Worm (Caenorhabditis elegans) whole organism, L3 larva: Measurements from ENCODE around the gene ZK380.4.

Experiments used
- aly-2 ChIP-seq: fragments of 150-350 bp; optimal IDR thresholded peaks from 2 replicates; lab custom pipeline; 2014; ENCODE audit warnings: missing biosample characterization, missing genetic modification characterization
- ama-1 ChIP-seq: fragments of 150-350 bp; optimal IDR thresholded peaks from 2 replicates; lab custom pipeline; 2018
- ceh-16 ChIP-seq: sonication (generic microtip); optimal IDR thresholded peaks from 2 replicates; lab custom pipeline; 2017; ENCODE audit warnings: missing biosample characterization, missing genetic modification characterization
- ceh-28 ChIP-seq: fragments of 150-350 bp; optimal IDR thresholded peaks from 2 replicates; lab custom pipeline; 2014; ENCODE audit warnings: missing biosample characterization, missing genetic modification reagents, missing genetic modification characterization
- ceh-82 ChIP-seq: fragments of 150-350 bp; optimal IDR thresholded peaks from 2 replicates; lab custom pipeline; 2014; ENCODE audit warnings: missing biosample characterization, missing genetic modification characterization
- daf-12 ChIP-seq: fragments of 150-350 bp; optimal IDR thresholded peaks from 2 replicates; lab custom pipeline; 2014; ENCODE audit warnings: missing biosample characterization, missing genetic modification reagents, missing genetic modification characterization
- egl-5 ChIP-seq: fragments of 150-350 bp; optimal IDR thresholded peaks from 2 replicates; lab custom pipeline; 2017; ENCODE audit warnings: missing biosample characterization, missing genetic modification reagents, missing genetic modification characterization, inconsistent platforms
- elt-1 ChIP-seq: fragments of 150-350 bp; optimal IDR thresholded peaks from 2 replicates; lab custom pipeline; 2014; ENCODE audit warnings: missing biosample characterization, missing genetic modification characterization
- elt-2 ChIP-seq: sonication (generic microtip); optimal IDR thresholded peaks from 2 replicates; lab custom pipeline; 2016; ENCODE audit warnings: missing genetic modification reagents, mild to moderate bottlenecking, missing genetic modification characterization, missing compliant biosample characterization
- elt-3 ChIP-seq, 3 experiments: fragments of 150-350 bp in 1 of 3; sonication (generic microtip) in 2 of 3; optimal IDR thresholded peaks; 2 replicates in 2 of 3; 4 replicates in 1 of 3; lab custom pipeline; 2014 to 2017; ENCODE audit warnings: missing biosample characterization in 3 of 3, missing genetic modification characterization in 3 of 3
- eor-1 ChIP-seq, 2 experiments: fragments of 150-350 bp; optimal IDR thresholded peaks; 2 replicates each; lab custom pipeline; 2014 to 2018; ENCODE audit warnings: missing biosample characterization in 2 of 2, missing genetic modification characterization in 2 of 2
- fkh-10 ChIP-seq: sonication (generic microtip); optimal IDR thresholded peaks from 2 replicates; lab custom pipeline; 2017; ENCODE audit warnings: missing biosample characterization, missing genetic modification reagents, missing genetic modification characterization
- fkh-2 ChIP-seq: fragments of 150-350 bp; optimal IDR thresholded peaks from 2 replicates; lab custom pipeline; 2014; ENCODE audit warnings: missing biosample characterization, missing genetic modification reagents, missing genetic modification characterization
- fos-1 ChIP-seq: fragments of 150-350 bp; optimal IDR thresholded peaks from 2 replicates; lab custom pipeline; 2014; ENCODE audit warnings: missing biosample characterization, missing genetic modification characterization
- hmg-11 ChIP-seq: sonication (generic microtip); optimal IDR thresholded peaks from 2 replicates; lab custom pipeline; 2016; ENCODE audit warnings: missing genetic modification characterization, missing compliant biosample characterization
- lin-15B ChIP-seq: fragments of 150-350 bp; optimal IDR thresholded peaks from 2 replicates; lab custom pipeline; 2014; ENCODE audit warnings: missing biosample characterization, missing genetic modification characterization
- lin-39 ChIP-seq: fragments of 150-350 bp; optimal IDR thresholded peaks from 2 replicates; lab custom pipeline; 2018; ENCODE audit warnings: missing biosample characterization, missing genetic modification reagents, missing genetic modification characterization
- mdl-1 ChIP-seq: fragments of 150-350 bp; optimal IDR thresholded peaks from 2 replicates; lab custom pipeline; 2014; ENCODE audit warnings: missing biosample characterization, missing genetic modification characterization
- nfya-1 ChIP-seq: sonication (generic microtip); optimal IDR thresholded peaks from 2 replicates; lab custom pipeline; 2017; ENCODE audit warnings: missing genetic modification characterization, mild to moderate bottlenecking, missing compliant biosample characterization, antibody characterized with exemption, moderate library complexity; ENCODE audit not compliant: insufficient read depth
- nhr-11 ChIP-seq: fragments of 150-350 bp; optimal IDR thresholded peaks from 2 replicates; lab custom pipeline; 2014; ENCODE audit warnings: missing biosample characterization, missing genetic modification characterization
- nhr-23 ChIP-seq: fragments of 150-350 bp; optimal IDR thresholded peaks from 2 replicates; lab custom pipeline; 2014; ENCODE audit warnings: missing biosample characterization, missing genetic modification reagents, missing genetic modification characterization
- nhr-237 ChIP-seq: fragments of 150-350 bp; optimal IDR thresholded peaks from 2 replicates; lab custom pipeline; 2014; ENCODE audit warnings: missing biosample characterization, missing genetic modification characterization
- nhr-43 ChIP-seq: sonication (generic microtip); optimal IDR thresholded peaks from 2 replicates; lab custom pipeline; 2016; ENCODE audit warnings: mild to moderate bottlenecking, missing genetic modification characterization, missing compliant biosample characterization; ENCODE audit not compliant: poor library complexity, severe bottlenecking
- nhr-67 ChIP-seq: fragments of 150-350 bp; optimal IDR thresholded peaks from 2 replicates; lab custom pipeline; 2014; ENCODE audit warnings: missing biosample characterization, missing genetic modification characterization
- nhr-77 ChIP-seq: fragments of 150-350 bp; optimal IDR thresholded peaks from 2 replicates; lab custom pipeline; 2014; ENCODE audit warnings: missing biosample characterization, missing genetic modification characterization
- pha-4 ChIP-seq: fragments of 150-350 bp; optimal IDR thresholded peaks from 2 replicates; lab custom pipeline; 2014; ENCODE audit warnings: missing biosample characterization, missing genetic modification reagents, missing genetic modification characterization
- pqm-1 ChIP-seq: fragments of 150-350 bp; optimal IDR thresholded peaks from 2 replicates; lab custom pipeline; 2017; ENCODE audit warnings: missing biosample characterization, missing genetic modification characterization, inconsistent platforms
- sea-2 ChIP-seq: fragments of 150-350 bp; sonication (generic microtip); optimal IDR thresholded peaks from 4 replicates; lab custom pipeline; 2014; ENCODE audit warnings: missing biosample characterization, missing genetic modification reagents, missing genetic modification characterization
- skn-1 ChIP-seq: fragments of 150-350 bp; optimal IDR thresholded peaks from 2 replicates; lab custom pipeline; 2014; ENCODE audit warnings: missing biosample characterization, missing genetic modification characterization
- snpc-4 ChIP-seq: fragments of 150-350 bp; optimal IDR thresholded peaks from 2 replicates; lab custom pipeline; 2014; ENCODE audit warnings: missing biosample characterization, missing genetic modification characterization
- tbx-2 ChIP-seq: sonication (generic microtip); optimal IDR thresholded peaks from 2 replicates; lab custom pipeline; 2016; ENCODE audit warnings: mild to moderate bottlenecking, missing genetic modification characterization, missing compliant biosample characterization
- unc-62 ChIP-seq: fragments of 150-350 bp; sonication (generic microtip); optimal IDR thresholded peaks from 4 replicates; lab custom pipeline; 2014; ENCODE audit warnings: missing biosample characterization, missing genetic modification reagents, missing genetic modification characterization
- zag-1 ChIP-seq: fragments of 150-350 bp; optimal IDR thresholded peaks from 2 replicates; lab custom pipeline; 2014; ENCODE audit warnings: missing biosample characterization, missing genetic modification characterization
- ztf-11 ChIP-seq: fragments of 150-350 bp; optimal IDR thresholded peaks from 2 replicates; lab custom pipeline; 2014; ENCODE audit warnings: missing biosample characterization, missing genetic modification characterization
- ztf-4 ChIP-seq: fragments of 150-350 bp; optimal IDR thresholded peaks from 2 replicates; lab custom pipeline; 2014; ENCODE audit warnings: missing biosample characterization, missing genetic modification characterization

The ZK380.4 gene

ce11 chrX:1678021-1678420 is 26.2 kb upstream of the ZK380.4 start, which contains the start of gene fbxa-170:
Gene fbxa-170, minus strand, starts transcription at chrX:1678121.
- TF ChIP-seq eor-1 (tag; optimal IDR thresholded peaks at IDR 0.05; lab: Kevin White, UChicago): no peak
- TF ChIP-seq skn-1 (tag; lab: Kevin White, UChicago): no peak

- TF ChIP-seq nhr-43 (tag; lab: Kevin White, UChicago): no peak
- TF ChIP-seq snpc-4 (tag; lab: Kevin White, UChicago): no peak
- no peak for TF ChIP-seq unc-62 (GFP tag; lab: Kevin White, UChicago)
- TF ChIP-seq tbx-2 (tag; lab: Kevin White, UChicago): no peak
- TF ChIP-seq ama-1: no peak
- no peak for TF ChIP-seq fos-1 (tag; lab: Kevin White, UChicago)
- no peak for TF ChIP-seq skn-1 (tag; lab: Kevin White, UChicago)
- no peak for TF ChIP-seq nhr-23 (tag; lab: Kevin White, UChicago)
- TF ChIP-seq ztf-11 (tag; lab: Kevin White, UChicago): no peak
- TF ChIP-seq egl-5 (tag; lab: Kevin White, UChicago): no peak
- TF ChIP-seq nhr-77 (tag; lab: Kevin White, UChicago): no peak
- TF ChIP-seq hmg-11 (tag; lab: Kevin White, UChicago): no peak
Measured at ce11 chrX:1675879-1676278, 24.1 kb upstream of the ZK380.4 start.

ce11 chrX:1674056-1674455 is 22.3 kb upstream of the ZK380.4 start, which contains the start of gene tbx-31:
Gene tbx-31, minus strand, starts transcription at chrX:1674156.
- no peak for TF ChIP-seq ztf-4
- no peak for TF ChIP-seq egl-5 (tag; lab: Kevin White, UChicago)
- TF ChIP-seq ceh-16 (tag; lab: Kevin White, UChicago): no peak
- no peak for TF ChIP-seq nhr-23 (tag; lab: Kevin White, UChicago)
- TF ChIP-seq daf-12 (tag; lab: Kevin White, UChicago): no peak
- TF ChIP-seq sea-2 (GFP tag; lab: Kevin White, UChicago): no peak
- TF ChIP-seq nhr-237 (tag; lab: Kevin White, UChicago): no peak
- no peak for TF ChIP-seq ama-1
- TF ChIP-seq hmg-11 (tag; lab: Kevin White, UChicago): no peak
- TF ChIP-seq mdl-1: no peak
- TF ChIP-seq nhr-67: no peak
- TF ChIP-seq elt-3 (tag; optimal IDR thresholded peaks at IDR 0.05; lab: Kevin White, UChicago): no peak
- no peak for TF ChIP-seq nfya-1 (tag; lab: Kevin White, UChicago)
- TF ChIP-seq lin-15B (tag; lab: Kevin White, UChicago): no peak
- TF ChIP-seq nhr-11: no peak
- TF ChIP-seq nhr-77 (tag; lab: Kevin White, UChicago): no peak
- TF ChIP-seq lin-39 (tag; lab: Kevin White, UChicago): no peak
- TF ChIP-seq pqm-1 (tag; lab: Kevin White, UChicago): no peak

ce11 chrX:1668748-1669147 is 17.0 kb upstream of the ZK380.4 start, which contains the start of gene R09H3.3:
Gene R09H3.3, minus strand, starts transcription at chrX:1668848.
- TF ChIP-seq mdl-1: no peak
- TF ChIP-seq zag-1 (tag; lab: Kevin White, UChicago): no peak
- TF ChIP-seq ceh-82: no peak
- no peak for TF ChIP-seq fkh-10 (GFP tag; lab: Kevin White, UChicago)
- no peak for TF ChIP-seq tbx-2 (tag; lab: Kevin White, UChicago)
- TF ChIP-seq elt-1 (tag; lab: Kevin White, UChicago): no peak
- no peak for TF ChIP-seq ceh-28
- TF ChIP-seq aly-2: no peak
- TF ChIP-seq fkh-2 (tag; lab: Kevin White, UChicago): no peak
- TF ChIP-seq fos-1 (tag; lab: Kevin White, UChicago): no peak
- TF ChIP-seq skn-1 (tag; lab: Kevin White, UChicago): no peak
- no peak for TF ChIP-seq sea-2 (GFP tag; lab: Kevin White, UChicago)
- TF ChIP-seq elt-2 (tag; lab: Kevin White, UChicago): no peak
- no peak for TF ChIP-seq lin-39 (tag; lab: Kevin White, UChicago)
- no peak for TF ChIP-seq ztf-11 (tag; lab: Kevin White, UChicago)
- no peak for TF ChIP-seq pha-4 (tag; lab: Kevin White, UChicago)
- no peak for TF ChIP-seq ztf-4
- no peak for TF ChIP-seq lin-15B (tag; lab: Kevin White, UChicago)
- no peak for TF ChIP-seq nhr-23 (tag; lab: Kevin White, UChicago)
- TF ChIP-seq ama-1: no peak
